Worm (Caenorhabditis elegans): ENCODE data around the gene F52H2.1.

F52H2.1 gene

DNA sequence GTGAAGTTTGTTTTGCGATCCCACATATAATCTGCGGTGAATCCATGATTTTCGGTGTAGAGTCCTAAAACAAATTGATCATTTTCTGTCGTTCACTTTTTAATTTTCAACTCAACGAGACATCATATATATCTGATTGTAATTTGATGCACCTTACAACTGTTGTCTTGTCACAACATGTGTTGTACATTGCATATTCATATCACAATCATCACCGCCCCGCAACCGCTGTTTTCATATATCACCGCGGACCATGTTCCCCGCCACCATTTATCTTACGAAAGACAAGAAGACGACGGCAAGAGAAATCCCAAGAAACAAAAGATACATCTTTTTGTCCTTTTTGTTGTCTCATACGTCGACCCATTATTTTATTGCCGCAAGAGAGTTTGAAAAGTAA lies 41.3 kb downstream of the F52H2.1 start:
- TF ChIP-seq gmeb-2 (tag; optimal IDR thresholded peaks at IDR 0.05) (no peak), unc-55 (GFP tag; optimal IDR thresholded peaks at IDR 0.05) (peak; percentile 78)

DNA sequence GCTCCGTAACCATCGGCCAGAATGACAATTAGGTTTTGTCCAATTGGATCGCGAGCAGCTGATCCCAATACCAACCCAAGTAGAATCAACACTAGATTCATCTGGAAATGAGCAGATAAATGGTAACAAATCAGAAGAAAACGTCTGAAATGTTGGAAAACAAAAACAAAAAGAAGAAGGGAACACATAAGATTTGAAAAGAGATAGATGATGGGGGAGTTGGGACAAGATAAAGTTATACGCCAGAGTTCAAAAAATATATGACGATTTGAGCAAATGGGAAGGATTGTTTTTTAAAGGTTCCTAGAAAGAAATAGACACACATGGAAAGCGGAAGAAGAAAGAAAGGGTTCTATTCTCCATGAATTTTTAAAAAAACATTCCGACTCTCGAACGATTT lies 42.7 kb downstream of the F52H2.1 start, which contains the start of gene T03G6.3:
Gene T03G6.3 (minus strand): TSS at position 101 of the 400 bp plus-strand sequence.
- TF ChIP-seq ztf-16 (tag; optimal IDR thresholded peaks at IDR 0.05) (no peak), ref-2 (tag; optimal IDR thresholded peaks at IDR 0.05) (no peak), F13H6.1 (tag; optimal IDR thresholded peaks at IDR 0.05) (no peak), ceh-31 (tag; optimal IDR thresholded peaks at IDR 0.05) (no peak), hlh-8 (tag; optimal IDR thresholded peaks at IDR 0.05) (no peak), pha-4 (tag; optimal IDR thresholded peaks at IDR 0.05) (no peak), T23F11.4 (GFP tag; optimal IDR thresholded peaks at IDR 0.05) (no peak), fkh-6 (tag; optimal IDR thresholded peaks at IDR 0.05) (no peak), Y22D7AL.16 (tag; optimal IDR thresholded peaks at IDR 0.05) (no peak), che-1 (tag; optimal IDR thresholded peaks at IDR 0.05) (no peak), C08G9.2 (tag; optimal IDR thresholded peaks at IDR 0.05) (no peak), nhr-11 (tag; optimal IDR thresholded peaks at IDR 0.05) (no peak), pros-1 (tag; optimal IDR thresholded peaks at IDR 0.05) (no peak), mec-3 (tag; optimal IDR thresholded peaks at IDR 0.05; ENCODE audit: borderline replicate concordance) (no peak), ceh-34 (tag; optimal IDR thresholded peaks at IDR 0.05) (no peak), hlh-30 (tag; optimal IDR thresholded peaks at IDR 0.05; ENCODE audit: insufficient read depth) (no peak)

DNA sequence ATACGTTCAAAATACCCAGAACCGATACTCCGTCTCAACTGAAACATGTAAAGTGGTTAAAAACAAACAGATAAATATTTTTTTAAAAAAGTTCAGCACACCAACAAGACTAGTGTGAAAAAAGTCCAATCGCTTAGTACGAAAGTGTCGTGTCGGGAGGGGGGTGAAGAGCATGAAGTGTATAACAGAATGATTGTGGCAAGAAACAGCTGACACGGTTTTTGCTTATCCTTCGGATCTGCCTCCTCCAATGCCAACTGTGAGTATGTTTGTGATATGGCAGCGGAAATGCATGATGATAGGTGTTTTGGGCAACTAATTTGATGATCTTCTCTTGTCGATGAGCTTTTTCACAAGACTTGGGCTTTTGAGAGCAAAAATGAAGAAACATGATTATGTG lies 47.4 kb downstream of the F52H2.1 start:
- no peak for TF ChIP-seq ceh-48 (tag; optimal IDR thresholded peaks at IDR 0.05)
- no peak for TF ChIP-seq ceh-45 (GFP tag; IDR thresholded peaks at IDR 0.05)
- TF ChIP-seq ceh-18 (tag; optimal IDR thresholded peaks at IDR 0.05): peak; percentile 39
- no peak for TF ChIP-seq ceh-24 (tag; optimal IDR thresholded peaks at IDR 0.05)

DNA sequence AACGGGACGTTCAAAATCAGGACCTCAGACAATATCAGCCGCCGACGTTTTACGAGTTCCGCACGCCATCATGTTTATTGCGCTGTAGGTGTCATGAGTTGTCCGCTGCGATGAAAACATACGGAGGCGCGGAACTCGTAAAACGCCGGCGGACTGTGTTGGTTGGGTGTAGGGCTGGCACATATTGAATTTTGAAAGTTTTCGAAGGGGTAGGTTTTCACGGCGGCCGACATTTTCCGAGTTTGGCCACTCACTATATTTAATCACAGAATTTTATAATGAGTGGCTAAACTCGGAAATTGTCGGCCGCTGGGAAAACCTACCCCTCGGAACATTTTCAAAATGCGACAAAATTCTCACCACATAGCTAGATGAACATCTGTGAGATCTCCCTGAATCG lies 53.3 kb downstream of the F52H2.1 start:
- TF ChIP-seq ama-1 (optimal IDR thresholded peaks at IDR 0.05) (no peak), K09A11.1 (tag; optimal IDR thresholded peaks at IDR 0.05; ENCODE audit: insufficient read depth) (no peak), F13H6.1 (tag; optimal IDR thresholded peaks at IDR 0.05) (no peak), ahr-1 (tag; optimal IDR thresholded peaks at IDR 0.05) (no peak), elt-2 (tag; optimal IDR thresholded peaks at IDR 0.05) (no peak), unc-42 (tag; optimal IDR thresholded peaks at IDR 0.05) (no peak), ceh-18 (tag; optimal IDR thresholded peaks at IDR 0.05) (no peak), ceh-22 (tag; optimal IDR thresholded peaks at IDR 0.05) (no peak), pqm-1 (tag; optimal IDR thresholded peaks at IDR 0.05) (no peak), C08G9.2 (tag; optimal IDR thresholded peaks at IDR 0.05) (no peak), ets-4 (tag; optimal IDR thresholded peaks at IDR 0.05) (no peak), Y22D7AL.16 (tag; optimal IDR thresholded peaks at IDR 0.05) (no peak), ztf-16 (tag; optimal IDR thresholded peaks at IDR 0.05) (no peak), che-1 (tag; optimal IDR thresholded peaks at IDR 0.05) (no peak), ceh-30 (tag; optimal IDR thresholded peaks at IDR 0.05) (no peak), rnt-1 (tag; optimal IDR thresholded peaks at IDR 0.05) (no peak), pha-4 (tag; optimal IDR thresholded peaks at IDR 0.05) (no peak), sox-4 (tag; optimal IDR thresholded peaks at IDR 0.05) (no peak)
